Fruit fly (Drosophila melanogaster) Kc167 (cell line): ENCODE data around the gene CG13996.

Experiments
- Myc ChIP-seq: fragments of >200 bp; optimal IDR thresholded peaks from 2 replicates; lab custom pipeline; 2017; ENCODE audit warnings: missing external identifiers
- Sin3A ChIP-seq: fragments of >200 bp; optimal IDR thresholded peaks from 2 replicates; lab custom pipeline; 2018; ENCODE audit warnings: missing external identifiers
- h ChIP-seq: fragments of >200 bp; optimal IDR thresholded peaks from 3 replicates; lab custom pipeline; 2018; ENCODE audit warnings: missing external identifiers
- insv ChIP-seq: fragments of >200 bp; optimal IDR thresholded peaks from 3 replicates; lab custom pipeline; 2018; ENCODE audit warnings: missing external identifiers
- psq ChIP-seq: fragments of >200 bp; optimal IDR thresholded peaks from 2 replicates; lab custom pipeline; 2017; ENCODE audit warnings: missing external identifiers
- ttk ChIP-seq: sonication (Bioruptor generic); optimal IDR thresholded peaks from 2 replicates; lab custom pipeline; 2017; ENCODE audit warnings: missing external identifiers

CG13996 gene

dm6 chr2L:5979957-5980861, 40.4 kb upstream of the CG13996 start:
- TF ChIP-seq insv (lab: Kevin White, UChicago) = no peak
- TF ChIP-seq ttk (lab: Kevin White, UChicago) = no peak

dm6 chr2L:5980862-5981432, 39.7 kb upstream of the CG13996 start, which contains the start of gene chic:
chic (minus strand) TSS chr2L:5981018.
- no peak for TF ChIP-seq psq
- no peak for TF ChIP-seq h (lab: Kevin White, UChicago)
- no peak for TF ChIP-seq Sin3A (lab: Kevin White, UChicago)
- TF ChIP-seq Myc (lab: Kevin White, UChicago) = no peak
- no peak for TF ChIP-seq insv (lab: Kevin White, UChicago)
- no peak for TF ChIP-seq ttk (lab: Kevin White, UChicago)

dm6 chr2L:5981433-5982333, 39.0 kb upstream of the CG13996 start, which contains the start of gene eIF4A:
eIF4A (plus strand) TSS chr2L:5981764.
- TF ChIP-seq Myc (lab: Kevin White, UChicago) (no peak), ttk (lab: Kevin White, UChicago) (no peak), psq (no peak), insv (lab: Kevin White, UChicago) (no peak), h (lab: Kevin White, UChicago) (no peak), Sin3A (lab: Kevin White, UChicago) (no peak)

dm6 chr2L:5982334-5982987, 38.2 kb upstream of the CG13996 start:
- TF ChIP-seq psq (no peak), insv (lab: Kevin White, UChicago) (no peak), Myc (lab: Kevin White, UChicago) (no peak), ttk (lab: Kevin White, UChicago) (no peak), h (lab: Kevin White, UChicago) (no peak), Sin3A (lab: Kevin White, UChicago) (no peak)

- TF ChIP-seq psq (no peak), insv (lab: Kevin White, UChicago) (no peak), Sin3A (lab: Kevin White, UChicago) (no peak), ttk (lab: Kevin White, UChicago) (no peak), h (lab: Kevin White, UChicago) (no peak), Myc (lab: Kevin White, UChicago) (no peak)
Measured at dm6 chr2L:5983236-5983635, 37.4 kb upstream of the CG13996 start.

- TF ChIP-seq Myc (lab: Kevin White, UChicago) (no peak), h (lab: Kevin White, UChicago) (no peak), insv (lab: Kevin White, UChicago) (no peak), ttk (lab: Kevin White, UChicago) (no peak), psq (no peak)
Measured at dm6 chr2L:5986094-5986493, 34.5 kb upstream of the CG13996 start, which contains the start of gene ifc. ifc (plus strand) TSS chr2L:5986348.

dm6 chr2L:5986940-5987339, 33.7 kb upstream of the CG13996 start:
- TF ChIP-seq ttk (lab: Kevin White, UChicago) (no peak), Myc (lab: Kevin White, UChicago) (no peak), Sin3A (lab: Kevin White, UChicago) (no peak), psq (no peak), h (lab: Kevin White, UChicago) (no peak), insv (lab: Kevin White, UChicago) (no peak)

- TF ChIP-seq h (lab: Kevin White, UChicago) (no peak), psq (no peak), Sin3A (lab: Kevin White, UChicago) (no peak), insv (lab: Kevin White, UChicago) (no peak), Myc (lab: Kevin White, UChicago) (no peak), ttk (lab: Kevin White, UChicago) (no peak)
Measured at dm6 chr2L:5988115-5989092, 32.2 kb upstream of the CG13996 start.

dm6 chr2L:5990447-5990846, 30.2 kb upstream of the CG13996 start:
- no peak for TF ChIP-seq ttk (lab: Kevin White, UChicago)
- no peak for TF ChIP-seq h (lab: Kevin White, UChicago)
- TF ChIP-seq Sin3A (lab: Kevin White, UChicago) = no peak
- no peak for TF ChIP-seq insv (lab: Kevin White, UChicago)
- no peak for TF ChIP-seq psq
- TF ChIP-seq Myc (lab: Kevin White, UChicago) = no peak
